Worm (Caenorhabditis elegans) whole organism, late embryonic: ENCODE measurements around the gene Y32F6A.5.

ENCODE experiments used
- ceh-48 ChIP-seq: sonication (generic microtip); optimal IDR thresholded peaks from 2 replicates; lab custom pipeline; 2016; ENCODE audit warnings: missing genetic modification characterization, inconsistent platforms, missing compliant biosample characterization
- elt-2 ChIP-seq: sonication (generic microtip); optimal IDR thresholded peaks from 2 replicates; lab custom pipeline; 2016; ENCODE audit warnings: missing genetic modification reagents, missing genetic modification characterization, missing compliant biosample characterization
- nfya-1 ChIP-seq: sonication (generic microtip); optimal IDR thresholded peaks from 2 replicates; lab custom pipeline; 2017; ENCODE audit warnings: missing genetic modification characterization, mild to moderate bottlenecking, missing compliant biosample characterization, antibody characterized with exemption, moderate library complexity

ce11 chrV:10464746-10465145 is 11.3 kb upstream of the Y32F6A.5 start:
- TF ChIP-seq nfya-1 (tag; lab: Kevin White, UChicago): no peak
- TF ChIP-seq elt-2 (tag; lab: Kevin White, UChicago): no peak
- TF ChIP-seq ceh-48 (tag; lab: Kevin White, UChicago): no peak
